Fruit fly (Drosophila melanogaster): ENCODE measurements around the gene Fas2.

Gene Fas2

dm6 chrX:4106756-4107155 is 99.1 kb downstream of the Fas2 start (continued):
- TF ChIP-seq sv (GFP tag; optimal IDR thresholded peaks at IDR 0.05) (no peak), Jra (GFP tag; optimal IDR thresholded peaks at IDR 0.05) (no peak), lola (GFP tag; optimal IDR thresholded peaks at IDR 0.05) (no peak), jim (GFP tag; optimal IDR thresholded peaks at IDR 0.05) (no peak), h (GFP tag; optimal IDR thresholded peaks at IDR 0.05) (peak; percentile 55), Dif (GFP tag; optimal IDR thresholded peaks at IDR 0.05; ENCODE audit: partially characterized antibody) (no peak), CG9705 (GFP tag; optimal IDR thresholded peaks at IDR 0.05) (peak; percentile 17), rgr (GFP tag; optimal IDR thresholded peaks at IDR 0.05) (peak; percentile 69), OdsH (GFP tag; optimal IDR thresholded peaks at IDR 0.05) (peak; percentile 68), psq (GFP tag; optimal IDR thresholded peaks at IDR 0.05) (no peak), ey (GFP tag; optimal IDR thresholded peaks at IDR 0.05) (peak; percentile 69), HLH106 (tag; optimal IDR thresholded peaks at IDR 0.05) (peak; percentile 75), Hr83 (GFP tag; optimal IDR thresholded peaks at IDR 0.05; ENCODE audit: poor library complexity, severe bottlenecking) (no peak), brk (GFP tag; optimal IDR thresholded peaks at IDR 0.05) (no peak), Abd-B (GFP tag; optimal IDR thresholded peaks at IDR 0.05) (no peak)

dm6 chrX:4106240-4106639 is 99.7 kb downstream of the Fas2 start:
- TF ChIP-seq Rel (GFP tag; optimal IDR thresholded peaks at IDR 0.05) (no peak), Rel (tag; optimal IDR thresholded peaks at IDR 0.05) (peak; percentile 21), brk (GFP tag; optimal IDR thresholded peaks at IDR 0.05) (no peak)

- TF ChIP-seq h (GFP tag; optimal IDR thresholded peaks at IDR 0.05) (peak; percentile 28), Rel (GFP tag; optimal IDR thresholded peaks at IDR 0.05) (no peak), Rel (tag; optimal IDR thresholded peaks at IDR 0.05) (peak; percentile 74), Mio (GFP tag; optimal IDR thresholded peaks at IDR 0.05) (no peak), Sp1 (GFP tag; optimal IDR thresholded peaks at IDR 0.05) (peak; percentile 62), Vsx2 (GFP tag; optimal IDR thresholded peaks at IDR 0.05; ENCODE audit: partially characterized antibody) (no peak), foxo (GFP tag; optimal IDR thresholded peaks at IDR 0.05) (peak in 1 of 2 experiments; percentile 64), Myc (optimal IDR thresholded peaks at IDR 0.05) (peak; percentile 9), CrebA (GFP tag; optimal IDR thresholded peaks at IDR 0.05; ENCODE audit: borderline replicate concordance) (no peak), dsf (GFP tag; optimal IDR thresholded peaks at IDR 0.05; ENCODE audit: borderline replicate concordance) (no peak), Hr78 (GFP tag; optimal IDR thresholded peaks at IDR 0.05) (no peak), jim (GFP tag; optimal IDR thresholded peaks at IDR 0.05) (no peak), rgr (GFP tag; optimal IDR thresholded peaks at IDR 0.05) (peak; percentile 65), brk (GFP tag; optimal IDR thresholded peaks at IDR 0.05) (no peak), HLH106 (tag; optimal IDR thresholded peaks at IDR 0.05) (peak; percentile 13), Dif (GFP tag; optimal IDR thresholded peaks at IDR 0.05; ENCODE audit: partially characterized antibody) (peak; percentile 36), OdsH (GFP tag; optimal IDR thresholded peaks at IDR 0.05) (peak; percentile 37), br (GFP tag; optimal IDR thresholded peaks at IDR 0.05) (peak; percentile 38), Jra (GFP tag; optimal IDR thresholded peaks at IDR 0.05) (peak; percentile 7), fru (GFP tag; optimal IDR thresholded peaks at IDR 0.05) (peak; percentile 66), psq (GFP tag; optimal IDR thresholded peaks at IDR 0.05) (peak; percentile 4), CG9705 (GFP tag; optimal IDR thresholded peaks at IDR 0.05) (peak; percentile 28), sv (GFP tag; optimal IDR thresholded peaks at IDR 0.05) (no peak)
Observed at dm6 chrX:4105830-4106233, 100.1 kb downstream of the Fas2 start, which contains the start of gene cib. Gene cib, plus strand, starts transcription at chrX:4106113.

- TF ChIP-seq sv (GFP tag; optimal IDR thresholded peaks at IDR 0.05) (no peak), Rel (GFP tag; optimal IDR thresholded peaks at IDR 0.05) (no peak), Rel (tag; optimal IDR thresholded peaks at IDR 0.05) (peak; percentile 3)
Observed at dm6 chrX:4104132-4104531, 101.8 kb downstream of the Fas2 start, which contains the start of the genes Xpac and brn. Gene Xpac, minus strand, starts transcription at chrX:4104197. Gene brn, plus strand, starts transcription at chrX:4104342.

dm6 chrX:4100824-4101368 is 105.0 kb downstream of the Fas2 start, which contains the start of the genes Cmtr1 and CG15375:
Gene Cmtr1, minus strand, starts transcription at chrX:4101031.
Gene CG15375, plus strand, starts transcription at chrX:4101318.
- TF ChIP-seq Hnf4 (GFP tag; optimal IDR thresholded peaks at IDR 0.05), result no peak
- no peak for TF ChIP-seq Hr83 (GFP tag; optimal IDR thresholded peaks at IDR 0.05; ENCODE audit: poor library complexity, severe bottlenecking)
- TF ChIP-seq CrebA (GFP tag; optimal IDR thresholded peaks at IDR 0.05; ENCODE audit: borderline replicate concordance), result no peak
- TF ChIP-seq sv (GFP tag; optimal IDR thresholded peaks at IDR 0.05), result no peak
- TF ChIP-seq Rel (GFP tag; optimal IDR thresholded peaks at IDR 0.05), result no peak
- no peak for TF ChIP-seq Rel (tag; optimal IDR thresholded peaks at IDR 0.05)
- TF ChIP-seq usp (GFP tag; optimal IDR thresholded peaks at IDR 0.05), result no peak
- TF ChIP-seq CG32264 (GFP tag; optimal IDR thresholded peaks at IDR 0.05), result no peak
- no peak for TF ChIP-seq N (GFP tag; optimal IDR thresholded peaks at IDR 0.05)
- no peak for TF ChIP-seq brk (GFP tag; optimal IDR thresholded peaks at IDR 0.05)
- no peak for TF ChIP-seq tai (GFP tag; optimal IDR thresholded peaks at IDR 0.05)
- TF ChIP-seq Abd-B (GFP tag; optimal IDR thresholded peaks at IDR 0.05), result no peak
- no peak for TF ChIP-seq Dfd (GFP tag; optimal IDR thresholded peaks at IDR 0.05)
- no peak for TF ChIP-seq h (GFP tag; optimal IDR thresholded peaks at IDR 0.05)

Data from whole organism, wandering third instar larva.